Worm (Caenorhabditis elegans): ENCODE results near the gene del-7.

- TF ChIP-seq egl-27 (tag; optimal IDR thresholded peaks at IDR 0.05): no peak
- no peak for TF ChIP-seq lin-15B (tag; optimal IDR thresholded peaks at IDR 0.05)
- TF ChIP-seq F49E8.2 (tag; optimal IDR thresholded peaks at IDR 0.05; ENCODE audit: borderline replicate concordance): no peak
- no peak for TF ChIP-seq ces-1 (GFP tag; optimal IDR thresholded peaks at IDR 0.05)
- TF ChIP-seq pqm-1 (tag; optimal IDR thresholded peaks at IDR 0.05): peak; percentile 3
- TF ChIP-seq madf-9 (GFP tag; conservative IDR thresholded peaks at IDR 0.05): no peak
- no peak for TF ChIP-seq ztf-11 (tag; optimal IDR thresholded peaks at IDR 0.05)
- TF ChIP-seq vab-7 (GFP tag; IDR thresholded peaks at IDR 0.05): no peak
- TF ChIP-seq set-16 (GFP tag; IDR thresholded peaks at IDR 0.05): no peak
- peak; percentile 3 for TF ChIP-seq nhr-28 (tag; optimal IDR thresholded peaks at IDR 0.05)
- no peak for TF ChIP-seq nhr-77 (tag; optimal IDR thresholded peaks at IDR 0.05)
- no peak for TF ChIP-seq lin-39 (tag; optimal IDR thresholded peaks at IDR 0.05)
- peak; percentile 93 for TF ChIP-seq aha-1 (tag)
These were observed 48.0 kb upstream of the del-7 start for ce11 chrIV:7712252-7712651.

All from whole organism, L4 larva.